Worm (Caenorhabditis elegans): ENCODE data around the gene ncx-7.

Gene ncx-7

ce11 chrIII:9743239-9743638 is 23.1 kb upstream of the ncx-7 start, which contains the start of gene T05G5.1:
TSS of gene T05G5.1 (minus strand) at chrIII:9743339.
- TF ChIP-seq unc-62 (GFP tag; optimal IDR thresholded peaks at IDR 0.05), result no peak

- no peak for TF ChIP-seq unc-62 (GFP tag; optimal IDR thresholded peaks at IDR 0.05)
These were observed 21.9 kb upstream of the ncx-7 start for ce11 chrIII:9741985-9742384.

- no peak for TF ChIP-seq unc-62 (GFP tag; optimal IDR thresholded peaks at IDR 0.05)
These were observed 20.6 kb upstream of the ncx-7 start for ce11 chrIII:9740663-9741062.

- no peak for TF ChIP-seq unc-62 (GFP tag; optimal IDR thresholded peaks at IDR 0.05)
These were observed 18.9 kb upstream of the ncx-7 start, which contains the start of gene hlh-4 for ce11 chrIII:9738954-9739353. TSS of gene hlh-4 (minus strand) at chrIII:9739054.

- TF ChIP-seq unc-62 (GFP tag; optimal IDR thresholded peaks at IDR 0.05), result no peak
These were observed 15.8 kb upstream of the ncx-7 start, which contains the start of gene dao-6 for ce11 chrIII:9735857-9736256. TSS of gene dao-6 (minus strand) at chrIII:9736201.

- TF ChIP-seq unc-62 (GFP tag; optimal IDR thresholded peaks at IDR 0.05), result no peak
These were observed 13.9 kb upstream of the ncx-7 start for ce11 chrIII:9734030-9734429.

ce11 chrIII:9733333-9733732 is 13.2 kb upstream of the ncx-7 start:
- no peak for TF ChIP-seq unc-62 (GFP tag; optimal IDR thresholded peaks at IDR 0.05)

- TF ChIP-seq unc-62 (GFP tag; optimal IDR thresholded peaks at IDR 0.05), result no peak
These were observed 11.3 kb upstream of the ncx-7 start for ce11 chrIII:9731313-9731912.

- no peak for TF ChIP-seq unc-62 (GFP tag; optimal IDR thresholded peaks at IDR 0.05)
These were observed 10.3 kb upstream of the ncx-7 start for ce11 chrIII:9730407-9730806.

- TF ChIP-seq unc-62 (GFP tag; optimal IDR thresholded peaks at IDR 0.05), result no peak
These were observed 7.3 kb upstream of the ncx-7 start, which contains the start of gene C07A9.12 for ce11 chrIII:9727439-9727838. TSS of gene C07A9.12 (minus strand) at chrIII:9727539.

- no peak for TF ChIP-seq unc-62 (GFP tag; optimal IDR thresholded peaks at IDR 0.05)
These were observed 5.0 kb upstream of the ncx-7 start, which contains the start of gene clec-162 for ce11 chrIII:9725114-9725513. TSS of gene clec-162 (minus strand) at chrIII:9725214.

- no peak for TF ChIP-seq unc-62 (GFP tag; optimal IDR thresholded peaks at IDR 0.05)
These were observed 1.9 kb upstream of the ncx-7 start for ce11 chrIII:9721991-9722390.

- TF ChIP-seq unc-62 (GFP tag; optimal IDR thresholded peaks at IDR 0.05), result no peak
These were observed 2.8 kb downstream of the ncx-7 start for ce11 chrIII:9717243-9717642.

ce11 chrIII:9714731-9715130 is 5.4 kb downstream of the ncx-7 start:
- no peak for TF ChIP-seq unc-62 (GFP tag; optimal IDR thresholded peaks at IDR 0.05)

- no peak for TF ChIP-seq unc-62 (GFP tag; optimal IDR thresholded peaks at IDR 0.05)
These were observed 6.2 kb downstream of the ncx-7 start, which contains the start of gene ncx-6 for ce11 chrIII:9713862-9714261. TSS of gene ncx-6 (minus strand) at chrIII:9713949.

ce11 chrIII:9713182-9713581 is 6.9 kb downstream of the ncx-7 start:
- TF ChIP-seq unc-62 (GFP tag; optimal IDR thresholded peaks at IDR 0.05), result no peak

- no peak for TF ChIP-seq unc-62 (GFP tag; optimal IDR thresholded peaks at IDR 0.05)
These were observed 8.9 kb downstream of the ncx-7 start for ce11 chrIII:9711163-9711562.

Data from whole organism, dauer.